Fruit fly (Drosophila melanogaster) whole organism, embryonic: ENCODE results near the gene CG16953.

ENCODE experiments used
- Atf3 ChIP-seq: fragments of 200-800 bp; sonication (Bioruptor generic); optimal IDR thresholded peaks from 3 replicates; lab custom pipeline; 2016; ENCODE audit warnings: missing biosample characterization, missing genetic modification characterization
- BEAF-32 ChIP-seq: fragments of 200-800 bp; sonication (Bioruptor generic); optimal IDR thresholded peaks from 3 replicates; lab custom pipeline; 2017; ENCODE audit warnings: missing biosample characterization, missing genetic modification characterization, mild to moderate bottlenecking, moderate library complexity, missing genetic modification reagents
- Bgb ChIP-seq: fragments of 200-800 bp; sonication (Bioruptor generic); IDR thresholded peaks from 2 replicates; pipeline ENCODE4 v1.3.6; 2022; ENCODE audit warnings: missing biosample characterization, missing genetic modification characterization; ENCODE audit not compliant: partially characterized antibody
- CG10147 ChIP-seq: fragments of 200-800 bp; sonication (Bioruptor generic); optimal IDR thresholded peaks from 2 replicates; lab custom pipeline; 2019; ENCODE audit warnings: missing biosample characterization, mild to moderate bottlenecking, missing genetic modification characterization, moderate library complexity
- CG1024 ChIP-seq: fragments of 200-800 bp; sonication (Bioruptor generic); IDR thresholded peaks from 2 replicates; pipeline ENCODE4 v1.3.6; 2022; ENCODE audit warnings: missing biosample characterization, missing genetic modification characterization
- CG10431 ChIP-seq: fragments of 200-800 bp; sonication (Bioruptor generic); optimal IDR thresholded peaks from 3 replicates; lab custom pipeline; 2018; ENCODE audit warnings: missing biosample characterization, mild to moderate bottlenecking, missing genetic modification characterization
- CG12391 ChIP-seq: fragments of 200-800 bp; sonication (Bioruptor generic); optimal IDR thresholded peaks from 3 replicates; lab custom pipeline; 2018; ENCODE audit warnings: missing biosample characterization, mild to moderate bottlenecking, missing genetic modification characterization, moderate library complexity
- CG15011 ChIP-seq: fragments of 200-800 bp; sonication (Bioruptor generic); optimal IDR thresholded peaks from 3 replicates; lab custom pipeline; 2018; ENCODE audit warnings: missing biosample characterization, mild to moderate bottlenecking, missing genetic modification characterization
- CG16813 ChIP-seq: fragments of 200-800 bp; sonication (Bioruptor generic); IDR thresholded peaks from 3 replicates; pipeline ENCODE4 v1.3.6; 2022; ENCODE audit warnings: missing biosample characterization, missing genetic modification characterization; ENCODE audit not compliant: partially characterized antibody
- CG16815 ChIP-seq: fragments of 200-800 bp; sonication (Bioruptor generic); optimal IDR thresholded peaks from 3 replicates; lab custom pipeline; 2017; ENCODE audit warnings: missing biosample characterization, mild to moderate bottlenecking, missing genetic modification characterization
- CG17385 ChIP-seq: fragments of 200-800 bp; sonication (Bioruptor generic); optimal IDR thresholded peaks from 3 replicates; lab custom pipeline; 2018; ENCODE audit warnings: missing biosample characterization, mild to moderate bottlenecking, missing genetic modification characterization
- CG1792 ChIP-seq: fragments of 200-800 bp; sonication (Bioruptor generic); optimal IDR thresholded peaks from 2 replicates; lab custom pipeline; 2016; ENCODE audit warnings: missing biosample characterization, missing genetic modification characterization
- CG2116 ChIP-seq: fragments of 200-800 bp; sonication (Bioruptor generic); optimal IDR thresholded peaks from 3 replicates; lab custom pipeline; 2018; ENCODE audit warnings: missing biosample characterization, mild to moderate bottlenecking, missing genetic modification characterization
- CG3281 ChIP-seq: fragments of 200-800 bp; sonication (Bioruptor generic); optimal IDR thresholded peaks from 3 replicates; lab custom pipeline; 2017; ENCODE audit warnings: missing biosample characterization, mild to moderate bottlenecking, missing genetic modification characterization
- CG3995 ChIP-seq: fragments of 200-800 bp; sonication (Bioruptor generic); optimal IDR thresholded peaks from 3 replicates; lab custom pipeline; 2016; ENCODE audit warnings: missing biosample characterization, missing genetic modification characterization
- CG4707 ChIP-seq: fragments of 200-800 bp; sonication (Bioruptor generic); optimal IDR thresholded peaks from 2 replicates; lab custom pipeline; 2018; ENCODE audit warnings: missing biosample characterization, mild to moderate bottlenecking, missing genetic modification characterization, moderate library complexity
- CG6175 ChIP-seq: fragments of 200-800 bp; sonication (Bioruptor generic); IDR thresholded peaks from 3 replicates; pipeline ENCODE4 v1.3.6; 2022; ENCODE audit warnings: missing biosample characterization, missing genetic modification characterization
- CG6683 ChIP-seq: fragments of 200-800 bp; sonication (Bioruptor generic); optimal IDR thresholded peaks from 2 replicates; lab custom pipeline; 2017; ENCODE audit warnings: missing biosample characterization, mild to moderate bottlenecking, missing genetic modification characterization, missing genetic modification reagents
- CG6791 ChIP-seq: fragments of 200-800 bp; sonication (Bioruptor generic); IDR thresholded peaks from 3 replicates; pipeline ENCODE4 v1.3.6; 2022; ENCODE audit warnings: missing biosample characterization, missing genetic modification characterization; ENCODE audit not compliant: partially characterized antibody
- CG6813 ChIP-seq: fragments of 200-800 bp; sonication (Bioruptor generic); optimal IDR thresholded peaks from 2 replicates; lab custom pipeline; 2017; ENCODE audit warnings: missing biosample characterization, missing genetic modification characterization, mild to moderate bottlenecking, moderate library complexity, missing genetic modification reagents
- CG7271 ChIP-seq: fragments of 200-800 bp; sonication (Bioruptor generic); optimal IDR thresholded peaks from 2 replicates; lab custom pipeline; 2018; ENCODE audit warnings: missing biosample characterization, mild to moderate bottlenecking, missing genetic modification characterization, moderate library complexity
- CG7963 ChIP-seq: fragments of 200-800 bp; sonication (Bioruptor generic); IDR thresholded peaks from 3 replicates; pipeline ENCODE4 v1.3.6; 2022; ENCODE audit warnings: missing biosample characterization, missing genetic modification characterization; ENCODE audit not compliant: partially characterized antibody
- CG8765 ChIP-seq: fragments of 200-800 bp; sonication (Bioruptor generic); IDR thresholded peaks from 2 replicates; pipeline ENCODE4 v1.3.6; 2022; ENCODE audit warnings: missing biosample characterization, missing genetic modification characterization
- CG9817 ChIP-seq: fragments of 200-800 bp; sonication (Bioruptor generic); optimal IDR thresholded peaks from 2 replicates; lab custom pipeline; 2018; ENCODE audit warnings: missing biosample characterization, mild to moderate bottlenecking, missing genetic modification characterization, moderate library complexity
- Dp ChIP-seq: fragments of 200-800 bp; sonication (Bioruptor generic); optimal IDR thresholded peaks from 2 replicates; lab custom pipeline; 2018; ENCODE audit warnings: missing biosample characterization, mild to moderate bottlenecking, missing genetic modification characterization, moderate library complexity
- Hand ChIP-seq: fragments of 200-800 bp; sonication (Bioruptor generic); optimal IDR thresholded peaks from 2 replicates; lab custom pipeline; 2017; ENCODE audit warnings: mild to moderate bottlenecking, missing biosample characterization, missing genetic modification reagents, missing genetic modification characterization
- Med ChIP-seq: fragments of 200-800 bp; sonication (Bioruptor generic); peaks from one replicate; lab custom pipeline; 2016; ENCODE audit warnings: missing biosample characterization, missing genetic modification characterization, mild to moderate bottlenecking, inconsistent platforms, moderate library complexity
- Myb ChIP-seq: fragments of 200-800 bp; sonication (Bioruptor generic); optimal IDR thresholded peaks from 2 replicates; lab custom pipeline; 2016; ENCODE audit warnings: missing biosample characterization, missing genetic modification characterization
- Neu2 ChIP-seq: fragments of 200-800 bp; sonication (Bioruptor generic); optimal IDR thresholded peaks from 3 replicates; lab custom pipeline; 2016; ENCODE audit warnings: missing biosample characterization, missing genetic modification characterization, borderline replicate concordance
- Scr ChIP-seq: fragments of 200-800 bp; sonication (Bioruptor generic); IDR thresholded peaks from 2 replicates; pipeline ENCODE4 v1.3.6; 2022; ENCODE audit warnings: missing biosample characterization, missing genetic modification characterization; ENCODE audit not compliant: partially characterized antibody
- Side ChIP-seq: fragments of 200-800 bp; sonication (Bioruptor generic); optimal IDR thresholded peaks from 2 replicates; lab custom pipeline; 2016; ENCODE audit warnings: missing biosample characterization, missing genetic modification characterization
- Sin3A ChIP-seq: fragments of >200 bp; optimal IDR thresholded peaks from 2 replicates; lab custom pipeline; 2018
- Sry-δ ChIP-seq: fragments of 200-800 bp; sonication (Bioruptor generic); optimal IDR thresholded peaks from 2 replicates; lab custom pipeline; 2016; ENCODE audit warnings: missing biosample characterization, missing genetic modification characterization
- ato ChIP-seq: fragments of 200-800 bp; sonication (Bioruptor generic); IDR thresholded peaks from 2 replicates; pipeline ENCODE4 v1.3.6; 2022; ENCODE audit warnings: missing biosample characterization, missing genetic modification characterization; ENCODE audit not compliant: partially characterized antibody
- bsh ChIP-seq, 2 experiments: fragments of 200-800 bp; sonication (Bioruptor generic); optimal IDR thresholded peaks; 2 replicates each; lab custom pipeline; 2017 to 2018; ENCODE audit warnings: mild to moderate bottlenecking in 2 of 2, missing biosample characterization in 2 of 2, missing genetic modification characterization in 2 of 2, moderate library complexity in 1 of 2
- cas ChIP-seq: fragments of 200-800 bp; sonication (Bioruptor generic); IDR thresholded peaks from 2 replicates; pipeline ENCODE4 v1.3.6; 2022; ENCODE audit warnings: missing biosample characterization, missing genetic modification characterization
- esg ChIP-seq: fragments of 200-800 bp; sonication (Bioruptor generic); conservative IDR thresholded peaks from 2 replicates; pipeline ENCODE4 v1.3.6; 2022; ENCODE audit warnings: missing biosample characterization, missing genetic modification characterization
- gfzf ChIP-seq: fragments of 200-800 bp; sonication (Bioruptor generic); optimal IDR thresholded peaks from 2 replicates; lab custom pipeline; 2016; ENCODE audit warnings: missing biosample characterization, mild to moderate bottlenecking, missing genetic modification characterization, moderate library complexity
- jing ChIP-seq: fragments of 200-800 bp; sonication (Bioruptor generic); optimal IDR thresholded peaks from 2 replicates; lab custom pipeline; 2018; ENCODE audit warnings: missing biosample characterization, mild to moderate bottlenecking, missing genetic modification characterization
- jumu ChIP-seq: fragments of 200-800 bp; sonication (Bioruptor generic); optimal IDR thresholded peaks from 3 replicates; lab custom pipeline; 2016; ENCODE audit warnings: missing biosample characterization, missing genetic modification characterization
- pan ChIP-seq, 4 experiments: fragments of >200 bp in 3 of 4; fragments of 200-800 bp in 1 of 4; sonication (Bioruptor generic) in 1 of 4; optimal IDR thresholded peaks in 3 of 4; IDR thresholded peaks in 1 of 4; 2 replicates each; pipeline versions ENCODE4 v1.3.6 to Lab custom; 2017 to 2022; ENCODE audit warnings: missing biosample characterization in 2 of 4, missing genetic modification characterization in 2 of 4, mixed read lengths in 1 of 4
- pnt ChIP-seq: fragments of 200-800 bp; sonication (Bioruptor generic); optimal IDR thresholded peaks from 3 replicates; lab custom pipeline; 2016; ENCODE audit warnings: missing biosample characterization, missing genetic modification characterization
- sens ChIP-seq: fragments of 200-800 bp; sonication (Bioruptor generic); peaks from one replicate; lab custom pipeline; 2016; ENCODE audit warnings: missing biosample characterization, missing genetic modification characterization
- sima ChIP-seq: fragments of 200-800 bp; sonication (Bioruptor generic); optimal IDR thresholded peaks from 2 replicates; lab custom pipeline; 2016; ENCODE audit warnings: missing biosample characterization, missing genetic modification characterization
- usp ChIP-seq: fragments of >200 bp; optimal IDR thresholded peaks from 2 replicates; lab custom pipeline; 2017; ENCODE audit warnings: missing biosample characterization, missing genetic modification characterization
- vnd ChIP-seq: fragments of 200-800 bp; sonication (Bioruptor generic); IDR thresholded peaks from 3 replicates; pipeline ENCODE4 v1.3.6; 2022; ENCODE audit warnings: missing biosample characterization, missing genetic modification characterization; ENCODE audit not compliant: partially characterized antibody
- vvl ChIP-seq: fragments of 200-800 bp; sonication (Bioruptor generic); IDR thresholded peaks from 2 replicates; pipeline ENCODE4 v1.3.6; 2022; ENCODE audit warnings: missing biosample characterization, missing genetic modification characterization

The CG16953 gene

dm6 chr3R:20634674-20635594, 49.3 kb upstream of the CG16953 start, which contains the start of the genes Pi3K92E and Lrrk (continued):
- TF ChIP-seq Sry-δ (no peak), CG1792 (GFP tag; lab: Kevin White, UChicago) (no peak), CG9817 (tag; lab: Kevin White, UChicago) (peak; percentile 29), CG3995 (GFP tag; lab: Kevin White, UChicago) (peak; percentile 97), usp (no peak), CG3281 (no peak), CG10431 (GFP tag; lab: Kevin White, UChicago) (no peak), sima (GFP tag; lab: Kevin White, UChicago) (no peak), CG7271 (tag; lab: Kevin White, UChicago) (peak; percentile 14), CG12391 (no peak), sens (GFP tag; lab: Kevin White, UChicago) (peak; percentile 57), pan (optimal IDR thresholded peaks at IDR 0.05; lab: Kevin White, UChicago) (no peak), pan (GFP tag; optimal IDR thresholded peaks at IDR 0.05 in 1 of 2, IDR thresholded peaks at IDR 0.05 in 1 of 2) (peak in 1 of 2 experiments; percentile 8), Med (GFP tag; lab: Kevin White, UChicago) (peak; percentile 88), vnd (GFP tag; lab: Robert Waterston, UW) (peak; percentile 73), CG10147 (no peak), Atf3 (no peak), Sin3A (lab: Kevin White, UChicago) (peak; percentile 35), CG4707 (GFP tag; lab: Kevin White, UChicago) (peak; percentile 22), Bgb (GFP tag; lab: Robert Waterston, UW) (peak; percentile 86), CG16813 (peak; percentile 93), CG16815 (GFP tag; lab: Kevin White, UChicago) (no peak), Myb (GFP tag; lab: Kevin White, UChicago) (peak; percentile 94), CG17385 (GFP tag; lab: Kevin White, UChicago) (no peak), Dp (GFP tag; lab: Kevin White, UChicago) (no peak), cas (no peak), CG6175 (GFP tag; lab: Robert Waterston, UW) (no peak), CG15011 (GFP tag; lab: Kevin White, UChicago) (no peak), jing (GFP tag; lab: Kevin White, UChicago) (no peak), Neu2 (GFP tag; lab: Kevin White, UChicago) (peak; percentile 79), pnt (GFP tag; lab: Kevin White, UChicago) (no peak), CG8765 (GFP tag; lab: Robert Waterston, UW) (no peak), Hand (GFP tag; lab: Kevin White, UChicago) (no peak), gfzf (GFP tag; lab: Kevin White, UChicago) (peak; percentile 75), CG1024 (GFP tag; lab: Robert Waterston, UW) (peak; percentile 17; the same call in 1 of the 2 replicates), CG6813 (GFP tag; lab: Kevin White, UChicago) (no peak), jumu (GFP tag; lab: Kevin White, UChicago) (no peak), CG6791 (GFP tag; lab: Robert Waterston, UW) (peak; percentile 80), CG7963 (peak; percentile 80), Side (GFP tag; lab: Kevin White, UChicago) (no peak), esg (no peak), BEAF-32 (GFP tag; lab: Kevin White, UChicago) (peak; percentile 84), vvl (no peak; the same call in 1 of the 2 replicates), CG6683 (GFP tag; lab: Kevin White, UChicago) (no peak), Scr (GFP tag; lab: Robert Waterston, UW) (peak; percentile 87), ato (GFP tag; lab: Robert Waterston, UW) (peak; percentile 57; the same call in 1 of the 2 replicates), bsh (GFP tag; optimal IDR thresholded peaks at IDR 0.05; lab: Kevin White, UChicago) (peak in 1 of 2 experiments; percentile 21), CG2116 (GFP tag; lab: Kevin White, UChicago) (peak; percentile 53)
